Worm (Caenorhabditis elegans): ENCODE measurements around the gene hat-1.
A peak's percentile ranks its signal among the peaks of the same experiment; 100 is the strongest.

DNA sequence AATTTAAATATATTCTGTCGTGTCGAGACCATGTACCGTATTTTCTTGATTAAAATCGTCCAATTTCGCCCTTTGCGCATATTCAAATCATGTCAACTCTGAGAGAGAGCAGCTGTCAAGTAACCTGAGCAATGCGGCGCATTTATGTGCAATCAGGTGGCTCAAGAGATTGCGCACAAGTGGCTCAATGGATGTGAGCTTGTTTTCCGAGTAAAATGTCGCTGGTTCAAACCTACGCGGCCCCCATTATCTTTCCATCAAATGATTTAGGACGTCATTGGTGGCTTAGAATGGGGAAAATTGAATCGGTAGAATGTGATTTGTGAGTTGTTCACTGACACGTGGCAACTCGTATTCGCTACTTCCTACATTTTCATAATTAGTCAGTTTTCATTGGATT is 25.1 kb upstream of the hat-1 start:
- TF ChIP-seq flt-1 (GFP tag; IDR thresholded peaks at IDR 0.05) (peak; percentile 61; the same call in 1 of the 2 replicates), ama-1 (optimal IDR thresholded peaks at IDR 0.05) (no peak), sea-1 (GFP tag; conservative IDR thresholded peaks at IDR 0.05) (peak; percentile 84), pes-1 (GFP tag; IDR thresholded peaks at IDR 0.05) (peak; percentile 74), hmg-4 (GFP tag; optimal IDR thresholded peaks at IDR 0.05) (peak; percentile 71), hnd-1 (tag; optimal IDR thresholded peaks at IDR 0.05) (peak; percentile 46), tbx-11 (GFP tag; IDR thresholded peaks at IDR 0.05) (0 out of 2 replicates have a peak, but pooled peaks have one; percentile 49), scrt-1 (GFP tag; IDR thresholded peaks at IDR 0.05) (peak; percentile 66; the same call in 1 of the 2 replicates), aly-1 (tag; optimal IDR thresholded peaks at IDR 0.05) (peak; percentile 45), tra-4 (tag; optimal IDR thresholded peaks at IDR 0.05) (no peak), B0310.2 (tag; optimal IDR thresholded peaks at IDR 0.05) (no peak), tbx-37 (GFP tag; conservative IDR thresholded peaks at IDR 0.05) (peak; percentile 61; the same call in 1 of the 2 replicates)

All from whole organism, early embryonic.